Worm (Caenorhabditis elegans) whole organism, late embryonic: ENCODE data around the gene C15F1.1.

Experiments
- K02D7.2 ChIP-seq: sonication (generic microtip); optimal IDR thresholded peaks from 2 replicates; lab custom pipeline; 2017; ENCODE audit warnings: mild to moderate bottlenecking, missing genetic modification characterization, missing compliant biosample characterization
- ceh-48 ChIP-seq: sonication (generic microtip); optimal IDR thresholded peaks from 2 replicates; lab custom pipeline; 2016; ENCODE audit warnings: missing genetic modification characterization, inconsistent platforms, missing compliant biosample characterization
- ceh-9 ChIP-seq: sonication (generic microtip); optimal IDR thresholded peaks from 2 replicates; lab custom pipeline; 2016; ENCODE audit warnings: mild to moderate bottlenecking, missing genetic modification characterization, inconsistent platforms, missing compliant biosample characterization
- fkh-6 ChIP-seq: sonication (generic microtip); optimal IDR thresholded peaks from 2 replicates; lab custom pipeline; 2016; ENCODE audit warnings: missing genetic modification characterization, missing compliant biosample characterization
- lim-6 ChIP-seq: sonication (generic microtip); optimal IDR thresholded peaks from 2 replicates; lab custom pipeline; 2016; ENCODE audit warnings: missing genetic modification characterization, missing compliant biosample characterization
- nhr-11 ChIP-seq: fragments of 150-350 bp; optimal IDR thresholded peaks from 2 replicates; lab custom pipeline; 2014; ENCODE audit warnings: missing biosample characterization, missing genetic modification characterization
- pqm-1 ChIP-seq: sonication (generic microtip); optimal IDR thresholded peaks from 2 replicates; lab custom pipeline; 2016; ENCODE audit warnings: missing genetic modification characterization, missing compliant biosample characterization
- pros-1 ChIP-seq: fragments of 150-350 bp; optimal IDR thresholded peaks from 2 replicates; lab custom pipeline; 2014; ENCODE audit warnings: missing biosample characterization, missing genetic modification reagents, missing genetic modification characterization
- ref-2 ChIP-seq: sonication (generic microtip); optimal IDR thresholded peaks from 2 replicates; lab custom pipeline; 2016; ENCODE audit warnings: missing genetic modification characterization, missing compliant biosample characterization
- ztf-16 ChIP-seq: sonication (generic microtip); optimal IDR thresholded peaks from 2 replicates; lab custom pipeline; 2017; ENCODE audit warnings: missing genetic modification characterization, missing compliant biosample characterization

- TF ChIP-seq nhr-11 (no peak), pros-1 (no peak), pqm-1 (tag; lab: Kevin White, UChicago) (no peak), ref-2 (no peak), ceh-9 (tag; lab: Kevin White, UChicago) (no peak), K02D7.2 (tag; lab: Kevin White, UChicago) (no peak), ztf-16 (tag; lab: Kevin White, UChicago) (no peak), ceh-48 (tag; lab: Kevin White, UChicago) (no peak), lim-6 (no peak), fkh-6 (tag; lab: Kevin White, UChicago) (no peak)
Observed at ce11 chrII:7002956-7003357, 13.3 kb downstream of the C15F1.1 start.
